Fruit fly (Drosophila melanogaster) whole organism, embryonic: Measurements from ENCODE around the gene CG8097.

Experiments
- Atf-2 ChIP-seq: fragments of 200-800 bp; sonication (Bioruptor generic); optimal IDR thresholded peaks from 2 replicates; lab custom pipeline; 2016; ENCODE audit warnings: missing biosample characterization, missing genetic modification characterization
- Atf3 ChIP-seq: fragments of 200-800 bp; sonication (Bioruptor generic); optimal IDR thresholded peaks from 3 replicates; lab custom pipeline; 2016; ENCODE audit warnings: missing biosample characterization, missing genetic modification characterization
- CG10431 ChIP-seq: fragments of 200-800 bp; sonication (Bioruptor generic); optimal IDR thresholded peaks from 3 replicates; lab custom pipeline; 2018; ENCODE audit warnings: missing biosample characterization, mild to moderate bottlenecking, missing genetic modification characterization
- CG10565 ChIP-seq: fragments of 200-800 bp; sonication (Bioruptor generic); optimal IDR thresholded peaks from 3 replicates; lab custom pipeline; 2016; ENCODE audit warnings: missing biosample characterization, mild to moderate bottlenecking, missing genetic modification characterization
- CG11504 ChIP-seq: fragments of 200-800 bp; sonication (Bioruptor generic); optimal IDR thresholded peaks from 3 replicates; lab custom pipeline; 2019; ENCODE audit warnings: missing biosample characterization, mild to moderate bottlenecking, missing genetic modification characterization, moderate library complexity
- CG11696 ChIP-seq: fragments of 200-800 bp; sonication (Bioruptor generic); IDR thresholded peaks from 2 replicates; pipeline ENCODE4 v1.3.6; 2022; ENCODE audit warnings: missing biosample characterization, missing genetic modification characterization
- CG14014 ChIP-seq: fragments of 200-800 bp; sonication (Bioruptor generic); IDR thresholded peaks from 2 replicates; pipeline ENCODE4 v1.3.6; 2022; ENCODE audit warnings: missing biosample characterization, missing genetic modification characterization
- CG14441 ChIP-seq: fragments of 200-800 bp; sonication (Bioruptor generic); IDR thresholded peaks from 2 replicates; pipeline ENCODE4 v1.3.6; 2022; ENCODE audit warnings: missing biosample characterization, missing genetic modification characterization
- CG15479 ChIP-seq: fragments of 200-800 bp; sonication (Bioruptor generic); optimal IDR thresholded peaks from 3 replicates; lab custom pipeline; 2019; ENCODE audit warnings: missing biosample characterization, mild to moderate bottlenecking, missing genetic modification characterization, moderate library complexity
- CG17186 ChIP-seq: fragments of 200-800 bp; sonication (Bioruptor generic); optimal IDR thresholded peaks from 3 replicates; lab custom pipeline; 2017; ENCODE audit warnings: missing biosample characterization, missing genetic modification reagents, missing genetic modification characterization
- CG17802 ChIP-seq: fragments of 200-800 bp; sonication (Bioruptor generic); optimal IDR thresholded peaks from 2 replicates; lab custom pipeline; 2018; ENCODE audit warnings: missing biosample characterization, mild to moderate bottlenecking, missing genetic modification characterization, moderate library complexity
- CG18764 ChIP-seq: fragments of 200-800 bp; sonication (Bioruptor generic); optimal IDR thresholded peaks from 3 replicates; lab custom pipeline; 2016; ENCODE audit warnings: missing biosample characterization, missing genetic modification characterization
- CG3163 ChIP-seq: fragments of 200-800 bp; sonication (Bioruptor generic); optimal IDR thresholded peaks from 3 replicates; lab custom pipeline; 2016; ENCODE audit warnings: missing biosample characterization, missing genetic modification characterization
- CG4328 ChIP-seq: fragments of 200-800 bp; sonication (Bioruptor generic); optimal IDR thresholded peaks from 3 replicates; lab custom pipeline; 2017; ENCODE audit warnings: missing biosample characterization, missing genetic modification reagents, missing genetic modification characterization
- CG5953 ChIP-seq: fragments of 200-800 bp; sonication (Bioruptor generic); IDR thresholded peaks from 2 replicates; pipeline ENCODE4 v1.3.6; 2022; ENCODE audit warnings: missing biosample characterization, missing genetic modification characterization
- CG6175 ChIP-seq: fragments of 200-800 bp; sonication (Bioruptor generic); IDR thresholded peaks from 3 replicates; pipeline ENCODE4 v1.3.6; 2022; ENCODE audit warnings: missing biosample characterization, missing genetic modification characterization
- CG6654 ChIP-seq: fragments of 200-800 bp; sonication (Bioruptor generic); optimal IDR thresholded peaks from 2 replicates; lab custom pipeline; 2017; ENCODE audit warnings: missing biosample characterization, mild to moderate bottlenecking, missing genetic modification characterization
- CG7372 ChIP-seq: fragments of 200-800 bp; sonication (Bioruptor generic); IDR thresholded peaks from 2 replicates; pipeline ENCODE4 v1.3.6; 2022; ENCODE audit warnings: missing biosample characterization, missing genetic modification characterization
- CG7786 ChIP-seq: fragments of 200-800 bp; sonication (Bioruptor generic); optimal IDR thresholded peaks from 2 replicates; lab custom pipeline; 2016; ENCODE audit warnings: missing biosample characterization, missing genetic modification characterization
- CG9215 ChIP-seq: fragments of 200-800 bp; sonication (Bioruptor generic); IDR thresholded peaks from 2 replicates; pipeline ENCODE4 v1.3.6; 2022; ENCODE audit warnings: missing biosample characterization, missing genetic modification characterization
- Dad ChIP-seq: fragments of 200-800 bp; sonication (Bioruptor generic); optimal IDR thresholded peaks from 3 replicates; lab custom pipeline; 2016; ENCODE audit warnings: missing biosample characterization, missing genetic modification characterization
- Dbx ChIP-seq: fragments of 200-800 bp; sonication (Bioruptor generic); IDR thresholded peaks from 3 replicates; pipeline ENCODE4 v1.3.6; 2022; ENCODE audit warnings: missing biosample characterization, missing genetic modification characterization
- Drgx ChIP-seq: fragments of 200-800 bp; sonication (Bioruptor generic); IDR thresholded peaks from 2 replicates; pipeline ENCODE4 v1.3.6; 2022; ENCODE audit warnings: missing biosample characterization, missing genetic modification characterization
- GATAe ChIP-seq: fragments of 200-800 bp; sonication (Bioruptor generic); conservative IDR thresholded peaks from 2 replicates; pipeline ENCODE4 v1.3.6; 2022; ENCODE audit warnings: missing biosample characterization, missing genetic modification characterization
- Jarid2 ChIP-seq: fragments of 200-800 bp; sonication (Bioruptor generic); optimal IDR thresholded peaks from 3 replicates; lab custom pipeline; 2017; ENCODE audit warnings: mild to moderate bottlenecking, missing biosample characterization, missing genetic modification reagents, missing genetic modification characterization
- MESR4 ChIP-seq: fragments of 200-800 bp; sonication (Bioruptor generic); optimal IDR thresholded peaks from 2 replicates; lab custom pipeline; 2018; ENCODE audit warnings: missing biosample characterization, mild to moderate bottlenecking, missing genetic modification characterization, moderate library complexity
- Mrtf ChIP-seq: fragments of 200-800 bp; sonication (Bioruptor generic); IDR thresholded peaks from 3 replicates; pipeline ENCODE4 v1.3.6; 2022; ENCODE audit warnings: missing biosample characterization, missing genetic modification characterization
- PHDP ChIP-seq: fragments of 200-800 bp; sonication (Bioruptor generic); optimal IDR thresholded peaks from 3 replicates; lab custom pipeline; 2018; ENCODE audit warnings: missing biosample characterization, mild to moderate bottlenecking, missing genetic modification characterization, moderate library complexity
- Stat92E ChIP-seq, 3 experiments: fragments of >200 bp in 2 of 3; fragments of 200-800 bp in 1 of 3; sonication (Bioruptor generic) in 1 of 3; optimal IDR thresholded peaks; 2 replicates each; lab custom pipeline; 2017 to 2019; ENCODE audit warnings: missing biosample characterization in 3 of 3, missing genetic modification characterization in 3 of 3, mild to moderate bottlenecking in 1 of 3, moderate library complexity in 1 of 3
- YL-1 ChIP-seq: fragments of 200-800 bp; sonication (Bioruptor generic); optimal IDR thresholded peaks from 3 replicates; lab custom pipeline; 2017; ENCODE audit warnings: missing biosample characterization, mild to moderate bottlenecking, missing genetic modification characterization
- abd-A ChIP-seq: fragments of 200-800 bp; sonication (Bioruptor generic); optimal IDR thresholded peaks from 3 replicates; lab custom pipeline; 2019; ENCODE audit warnings: missing biosample characterization, mild to moderate bottlenecking, missing genetic modification characterization, moderate library complexity
- bbx ChIP-seq: fragments of 200-800 bp; sonication (Bioruptor generic); IDR thresholded peaks from 2 replicates; pipeline ENCODE4 v1.3.6; 2022; ENCODE audit warnings: missing biosample characterization, missing genetic modification characterization; ENCODE audit not compliant: partially characterized antibody
- crol ChIP-seq: fragments of 200-800 bp; sonication (Bioruptor generic); IDR thresholded peaks from 2 replicates; pipeline ENCODE4 v1.3.6; 2022; ENCODE audit warnings: missing biosample characterization, missing genetic modification characterization
- ewg ChIP-seq: fragments of 200-800 bp; sonication (Bioruptor generic); optimal IDR thresholded peaks from 3 replicates; lab custom pipeline; 2017; ENCODE audit warnings: mild to moderate bottlenecking, missing biosample characterization, missing genetic modification reagents, missing genetic modification characterization
- fd102C ChIP-seq: fragments of 200-800 bp; sonication (Bioruptor generic); optimal IDR thresholded peaks from 2 replicates; lab custom pipeline; 2018; ENCODE audit warnings: missing biosample characterization, mild to moderate bottlenecking, missing genetic modification characterization, moderate library complexity
- fd3F ChIP-seq: fragments of 200-800 bp; sonication (Bioruptor generic); optimal IDR thresholded peaks from 2 replicates; lab custom pipeline; 2018; ENCODE audit warnings: missing biosample characterization, mild to moderate bottlenecking, missing genetic modification characterization, moderate library complexity
- fru ChIP-seq: fragments of >200 bp; optimal IDR thresholded peaks from 2 replicates; lab custom pipeline; 2017
- gcm ChIP-seq: fragments of 200-800 bp; sonication (Bioruptor generic); optimal IDR thresholded peaks from 2 replicates; lab custom pipeline; 2019; ENCODE audit warnings: missing biosample characterization, mild to moderate bottlenecking, missing genetic modification characterization, moderate library complexity
- grau ChIP-seq: fragments of 200-800 bp; optimal IDR thresholded peaks from 3 replicates; lab custom pipeline; 2019; ENCODE audit warnings: missing biosample characterization, mild to moderate bottlenecking, missing genetic modification characterization, moderate library complexity
- lov ChIP-seq, 2 experiments: fragments of 200-800 bp in 1 of 2; fragments of >200 bp in 1 of 2; sonication (Bioruptor generic) in 1 of 2; IDR thresholded peaks in 1 of 2; optimal IDR thresholded peaks in 1 of 2; 2 replicates in 1 of 2; 3 replicates in 1 of 2; pipeline versions ENCODE4 v1.3.6 to Lab custom; 2017 to 2022; ENCODE audit warnings: missing biosample characterization in 1 of 2, missing genetic modification characterization in 1 of 2
- maf-S ChIP-seq: fragments of 200-800 bp; sonication (Bioruptor generic); optimal IDR thresholded peaks from 2 replicates; lab custom pipeline; 2016; ENCODE audit warnings: missing biosample characterization, missing genetic modification characterization
- nerfin-2 ChIP-seq: fragments of 200-800 bp; sonication (Bioruptor generic); IDR thresholded peaks from 2 replicates; pipeline ENCODE4 v1.3.6; 2022; ENCODE audit warnings: missing biosample characterization, missing genetic modification characterization; ENCODE audit not compliant: partially characterized antibody
- otp ChIP-seq: fragments of 200-800 bp; sonication (Bioruptor generic); IDR thresholded peaks from 3 replicates; pipeline ENCODE4, ENCODE4 v1.3.6; 2022; ENCODE audit warnings: missing biosample characterization, missing genetic modification characterization
- sens ChIP-seq: fragments of 200-800 bp; sonication (Bioruptor generic); peaks from one replicate; lab custom pipeline; 2016; ENCODE audit warnings: missing biosample characterization, missing genetic modification characterization
- sisA ChIP-seq: fragments of 200-800 bp; sonication (Bioruptor generic); IDR thresholded peaks from 2 replicates; pipeline ENCODE4 v1.3.6; 2022; ENCODE audit warnings: missing biosample characterization, missing genetic modification characterization
- sr ChIP-seq: fragments of 200-800 bp; sonication (Bioruptor generic); IDR thresholded peaks from 3 replicates; pipeline ENCODE4 v1.3.6; 2022; ENCODE audit warnings: missing biosample characterization, missing genetic modification characterization
- trem ChIP-seq: fragments of 200-800 bp; optimal IDR thresholded peaks from 3 replicates; lab custom pipeline; 2019; ENCODE audit warnings: missing biosample characterization, mild to moderate bottlenecking, missing genetic modification characterization, moderate library complexity
- unc-4 ChIP-seq: fragments of 200-800 bp; sonication (Bioruptor generic); IDR thresholded peaks from 2 replicates; pipeline ENCODE4 v1.3.6; 2022; ENCODE audit warnings: missing biosample characterization, missing genetic modification characterization; ENCODE audit not compliant: partially characterized antibody
- wdn ChIP-seq: fragments of 200-800 bp; sonication (Bioruptor generic); IDR thresholded peaks from 2 replicates; pipeline ENCODE4 v1.3.6; 2022; ENCODE audit warnings: missing biosample characterization, missing genetic modification characterization
- yki ChIP-seq: fragments of >200 bp; optimal IDR thresholded peaks from 3 replicates; lab custom pipeline; 2018
- zen2 ChIP-seq: fragments of 200-800 bp; sonication (Bioruptor generic); IDR thresholded peaks from 3 replicates; pipeline ENCODE4 v1.3.6; 2022; ENCODE audit warnings: missing biosample characterization, missing genetic modification characterization; ENCODE audit not compliant: partially characterized antibody

CG8097 gene

DNA sequence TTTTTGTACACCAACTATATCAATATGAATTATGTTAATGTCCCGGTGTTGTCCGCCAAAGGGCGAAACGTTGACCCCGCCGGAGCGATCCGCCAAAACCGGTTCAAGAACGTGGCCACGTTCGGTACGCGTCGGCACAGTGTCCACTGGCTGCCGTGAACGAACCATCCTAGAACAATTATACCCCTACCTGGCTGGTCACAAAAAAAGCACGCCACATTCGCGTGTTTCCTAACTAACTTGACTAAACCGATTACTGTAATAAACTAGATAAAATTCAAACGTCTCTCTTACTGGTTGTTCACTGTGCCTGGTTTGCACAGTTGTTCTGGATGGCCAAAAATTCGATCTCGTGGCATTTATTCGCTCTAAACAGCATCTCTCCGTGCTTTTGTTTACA is 3.4 kb upstream of the CG8097 start (continued):
- TF ChIP-seq CG17802 (tag; lab: Kevin White, UChicago) (peak; percentile 78), CG7372 (GFP tag; lab: Robert Waterston, UW) (peak; percentile 92), bbx (GFP tag; lab: Robert Waterston, UW) (no peak), Mrtf (GFP tag; lab: Robert Waterston, UW) (peak; percentile 93), Atf-2 (peak; percentile 83), CG3163 (peak; percentile 73), Dad (GFP tag; lab: Kevin White, UChicago) (peak; percentile 92), ewg (peak; percentile 69), fd102C (GFP tag; lab: Kevin White, UChicago) (peak; percentile 21), CG10431 (GFP tag; lab: Kevin White, UChicago) (peak; percentile 77), CG14441 (GFP tag; lab: Robert Waterston, UW) (peak; percentile 93), unc-4 (GFP tag; lab: Robert Waterston, UW) (no peak), fru (lab: Kevin White, UChicago) (no peak), CG18764 (GFP tag; lab: Kevin White, UChicago) (peak; percentile 84), GATAe (GFP tag; lab: Robert Waterston, UW) (peak; percentile 51), sisA (GFP tag; lab: Robert Waterston, UW) (peak; percentile 92), Stat92E (GFP tag; optimal IDR thresholded peaks at IDR 0.05; lab: Kevin White, UChicago) (no peak), CG17186 (GFP tag; lab: Kevin White, UChicago) (peak; percentile 52), CG4328 (GFP tag; lab: Kevin White, UChicago) (peak; percentile 64), zen2 (GFP tag; lab: Robert Waterston, UW) (no peak), Atf3 (GFP tag; lab: Kevin White, UChicago) (peak; percentile 75), CG10565 (GFP tag; lab: Kevin White, UChicago) (peak; percentile 62), CG11696 (GFP tag; lab: Robert Waterston, UW) (peak; percentile 83), CG9215 (GFP tag; lab: Robert Waterston, UW) (peak; percentile 97), MESR4 (GFP tag; lab: Kevin White, UChicago) (peak; percentile 45), PHDP (tag; lab: Kevin White, UChicago) (peak; percentile 90), CG14014 (GFP tag; lab: Robert Waterston, UW) (peak; percentile 94), CG6654 (GFP tag; lab: Kevin White, UChicago) (peak; percentile 77), CG11504 (tag; lab: Kevin White, UChicago) (peak; percentile 88), sr (GFP tag; lab: Robert Waterston, UW) (peak; percentile 63; the same call in 1 of the 3 replicates), sens (peak; percentile 98), fd3F (peak; percentile 89), gcm (GFP tag; lab: Kevin White, UChicago) (peak; percentile 75), Dbx (GFP tag; lab: Robert Waterston, UW) (peak; percentile 93), yki (lab: Kevin White, UChicago) (no peak), crol (GFP tag; lab: Robert Waterston, UW) (peak; percentile 62), abd-A (no peak), grau (tag; lab: Kevin White, UChicago) (peak; percentile 98), CG7786 (GFP tag; lab: Kevin White, UChicago) (peak; percentile 93), Jarid2 (GFP tag; lab: Kevin White, UChicago) (no peak), maf-S (GFP tag; lab: Kevin White, UChicago) (peak; percentile 87), otp (GFP tag; lab: Robert Waterston, UW) (peak; percentile 93), CG6175 (GFP tag; lab: Robert Waterston, UW) (peak; percentile 91), CG15479 (peak; percentile 0), CG5953 (GFP tag; lab: Robert Waterston, UW) (peak; percentile 84), Drgx (GFP tag; lab: Robert Waterston, UW) (peak; percentile 93), trem (tag; lab: Kevin White, UChicago) (peak; percentile 70), lov (optimal IDR thresholded peaks at IDR 0.05; lab: Kevin White, UChicago) (no peak), lov (GFP tag; IDR thresholded peaks at IDR 0.05; lab: Robert Waterston, UW) (peak; percentile 91), nerfin-2 (GFP tag; lab: Robert Waterston, UW) (no peak), YL-1 (GFP tag; lab: Kevin White, UChicago) (peak; percentile 59), wdn (GFP tag; lab: Robert Waterston, UW) (peak; percentile 90)
